Fruit fly (Drosophila melanogaster) whole organism, embryonic: ENCODE results near the gene CG43850.

ENCODE experiments used
- Antp ChIP-seq: fragments of 200-800 bp; sonication (Bioruptor generic); optimal IDR thresholded peaks from 3 replicates; lab custom pipeline; 2016; ENCODE audit warnings: missing biosample characterization, missing genetic modification characterization
- Atf6 ChIP-seq: fragments of 200-800 bp; sonication (Bioruptor generic); IDR thresholded peaks from 2 replicates; pipeline ENCODE4 v1.3.6; 2022; ENCODE audit warnings: missing biosample characterization, missing genetic modification characterization
- CG10431 ChIP-seq: fragments of 200-800 bp; sonication (Bioruptor generic); optimal IDR thresholded peaks from 3 replicates; lab custom pipeline; 2018; ENCODE audit warnings: missing biosample characterization, mild to moderate bottlenecking, missing genetic modification characterization
- CG11085 ChIP-seq: fragments of 200-800 bp; sonication (Bioruptor generic); IDR thresholded peaks from 2 replicates; pipeline ENCODE4 v1.3.6; 2022; ENCODE audit warnings: missing biosample characterization, missing genetic modification characterization
- CG11247 ChIP-seq: fragments of 200-800 bp; sonication (Bioruptor generic); IDR thresholded peaks from 2 replicates; pipeline ENCODE4 v1.3.6; 2022; ENCODE audit warnings: missing biosample characterization, missing genetic modification characterization
- CG11398 ChIP-seq: fragments of 200-800 bp; sonication (Bioruptor generic); optimal IDR thresholded peaks from 2 replicates; lab custom pipeline; 2016; ENCODE audit warnings: missing biosample characterization, missing genetic modification characterization
- CG11560 ChIP-seq: fragments of 200-800 bp; sonication (Bioruptor generic); IDR thresholded peaks from 3 replicates; pipeline ENCODE4 v1.3.6; 2022; ENCODE audit warnings: missing biosample characterization, missing genetic modification characterization
- CG12219 ChIP-seq: fragments of 200-800 bp; sonication (Bioruptor generic); optimal IDR thresholded peaks from 3 replicates; lab custom pipeline; 2018; ENCODE audit warnings: missing biosample characterization, mild to moderate bottlenecking, missing genetic modification characterization
- CG12236 ChIP-seq: fragments of 200-800 bp; sonication (Bioruptor generic); optimal IDR thresholded peaks from 2 replicates; lab custom pipeline; 2016; ENCODE audit warnings: missing biosample characterization, missing genetic modification characterization
- CG15011 ChIP-seq: fragments of 200-800 bp; sonication (Bioruptor generic); optimal IDR thresholded peaks from 3 replicates; lab custom pipeline; 2018; ENCODE audit warnings: missing biosample characterization, mild to moderate bottlenecking, missing genetic modification characterization
- CG15696 ChIP-seq: fragments of 200-800 bp; sonication (Bioruptor generic); optimal IDR thresholded peaks from 2 replicates; lab custom pipeline; 2019; ENCODE audit warnings: missing biosample characterization, mild to moderate bottlenecking, missing genetic modification characterization, moderate library complexity
- CG1603 ChIP-seq: fragments of 200-800 bp; sonication (Bioruptor generic); optimal IDR thresholded peaks from 2 replicates; lab custom pipeline; 2019; ENCODE audit warnings: missing biosample characterization, mild to moderate bottlenecking, missing genetic modification characterization, moderate library complexity
- CG17186 ChIP-seq: fragments of 200-800 bp; sonication (Bioruptor generic); optimal IDR thresholded peaks from 3 replicates; lab custom pipeline; 2017; ENCODE audit warnings: missing biosample characterization, missing genetic modification reagents, missing genetic modification characterization
- CG2116 ChIP-seq: fragments of 200-800 bp; sonication (Bioruptor generic); optimal IDR thresholded peaks from 3 replicates; lab custom pipeline; 2018; ENCODE audit warnings: missing biosample characterization, mild to moderate bottlenecking, missing genetic modification characterization
- CG3281 ChIP-seq: fragments of 200-800 bp; sonication (Bioruptor generic); optimal IDR thresholded peaks from 3 replicates; lab custom pipeline; 2017; ENCODE audit warnings: missing biosample characterization, mild to moderate bottlenecking, missing genetic modification characterization
- CG4424 ChIP-seq: fragments of 200-800 bp; sonication (Bioruptor generic); optimal IDR thresholded peaks from 3 replicates; lab custom pipeline; 2016; ENCODE audit warnings: missing biosample characterization, missing genetic modification characterization
- CG4730 ChIP-seq: fragments of 200-800 bp; sonication (Bioruptor generic); IDR thresholded peaks from 2 replicates; pipeline ENCODE4 v1.3.6; 2022; ENCODE audit warnings: missing biosample characterization, missing genetic modification characterization
- CG6813 ChIP-seq: fragments of 200-800 bp; sonication (Bioruptor generic); optimal IDR thresholded peaks from 2 replicates; lab custom pipeline; 2017; ENCODE audit warnings: missing biosample characterization, missing genetic modification characterization, mild to moderate bottlenecking, moderate library complexity, missing genetic modification reagents
- CG8924 ChIP-seq: fragments of 200-800 bp; optimal IDR thresholded peaks from 3 replicates; lab custom pipeline; 2019; ENCODE audit warnings: missing biosample characterization, mild to moderate bottlenecking, missing genetic modification characterization, moderate library complexity
- CG8944 ChIP-seq: fragments of 200-800 bp; sonication (Bioruptor generic); optimal IDR thresholded peaks from 3 replicates; lab custom pipeline; 2016; ENCODE audit warnings: missing biosample characterization, missing genetic modification characterization
- CG9817 ChIP-seq: fragments of 200-800 bp; sonication (Bioruptor generic); optimal IDR thresholded peaks from 2 replicates; lab custom pipeline; 2018; ENCODE audit warnings: missing biosample characterization, mild to moderate bottlenecking, missing genetic modification characterization, moderate library complexity
- Chrac-16 ChIP-seq: fragments of 200-800 bp; sonication (Bioruptor generic); optimal IDR thresholded peaks from 3 replicates; lab custom pipeline; 2016; ENCODE audit warnings: missing biosample characterization, missing genetic modification characterization
- CoRest ChIP-seq: fragments of 200-800 bp; sonication (Bioruptor generic); optimal IDR thresholded peaks from 3 replicates; lab custom pipeline; 2018; ENCODE audit warnings: missing biosample characterization, mild to moderate bottlenecking, missing genetic modification characterization, moderate library complexity
- CrebB ChIP-seq: fragments of 200-800 bp; sonication (Bioruptor generic); optimal IDR thresholded peaks from 3 replicates; lab custom pipeline; 2018; ENCODE audit warnings: missing biosample characterization, mild to moderate bottlenecking, missing genetic modification characterization
- Dp ChIP-seq: fragments of 200-800 bp; sonication (Bioruptor generic); optimal IDR thresholded peaks from 2 replicates; lab custom pipeline; 2018; ENCODE audit warnings: missing biosample characterization, mild to moderate bottlenecking, missing genetic modification characterization, moderate library complexity
- HLH3B ChIP-seq: fragments of 200-800 bp; sonication (Bioruptor generic); IDR thresholded peaks from 2 replicates; pipeline ENCODE4 v1.3.6; 2022; ENCODE audit warnings: missing biosample characterization, missing genetic modification characterization
- Hmr ChIP-seq: fragments of 200-800 bp; sonication (Bioruptor generic); optimal IDR thresholded peaks from 3 replicates; lab custom pipeline; 2017; ENCODE audit warnings: mild to moderate bottlenecking, missing biosample characterization, missing genetic modification reagents, missing genetic modification characterization
- MESR4 ChIP-seq: fragments of 200-800 bp; sonication (Bioruptor generic); optimal IDR thresholded peaks from 2 replicates; lab custom pipeline; 2018; ENCODE audit warnings: missing biosample characterization, mild to moderate bottlenecking, missing genetic modification characterization, moderate library complexity
- Med ChIP-seq: fragments of 200-800 bp; sonication (Bioruptor generic); peaks from one replicate; lab custom pipeline; 2016; ENCODE audit warnings: missing biosample characterization, missing genetic modification characterization, mild to moderate bottlenecking, inconsistent platforms, moderate library complexity
- Myb ChIP-seq: fragments of 200-800 bp; sonication (Bioruptor generic); optimal IDR thresholded peaks from 2 replicates; lab custom pipeline; 2016; ENCODE audit warnings: missing biosample characterization, missing genetic modification characterization
- Poxn ChIP-seq: fragments of 200-800 bp; sonication (Bioruptor generic); IDR thresholded peaks from 2 replicates; pipeline ENCODE4 v1.3.6; 2022; ENCODE audit warnings: missing biosample characterization, missing genetic modification characterization
- Sox100B ChIP-seq: fragments of 200-800 bp; sonication (Bioruptor generic); optimal IDR thresholded peaks from 3 replicates; lab custom pipeline; 2018; ENCODE audit warnings: missing biosample characterization, mild to moderate bottlenecking, missing genetic modification characterization
- Taf1 ChIP-seq: fragments of 200-800 bp; sonication (Bioruptor generic); IDR thresholded peaks from 2 replicates; pipeline ENCODE4 v1.3.6; 2022; ENCODE audit warnings: missing biosample characterization, missing genetic modification characterization
- ac ChIP-seq: fragments of 200-800 bp; sonication (Bioruptor generic); optimal IDR thresholded peaks from 3 replicates; lab custom pipeline; 2017; ENCODE audit warnings: missing biosample characterization, mild to moderate bottlenecking, missing genetic modification characterization
- aop ChIP-seq: fragments of 200-800 bp; sonication (Bioruptor generic); IDR thresholded peaks from 2 replicates; pipeline ENCODE4 v1.3.6; 2022; ENCODE audit warnings: missing biosample characterization, missing genetic modification characterization
- cad ChIP-seq: fragments of >200 bp; optimal IDR thresholded peaks from 2 replicates; lab custom pipeline; 2017; ENCODE audit warnings: missing biosample characterization, missing genetic modification characterization
- chif ChIP-seq, 2 experiments: fragments of 200-800 bp; sonication (Bioruptor generic); optimal IDR thresholded peaks; 3 replicates each; lab custom pipeline; 2016; ENCODE audit warnings: missing biosample characterization in 2 of 2, missing genetic modification characterization in 2 of 2
- dysf ChIP-seq: fragments of 200-800 bp; sonication (Bioruptor generic); IDR thresholded peaks from 3 replicates; pipeline ENCODE4 v1.3.6; 2022; ENCODE audit warnings: missing biosample characterization, missing genetic modification characterization
- en ChIP-seq: fragments of 200-800 bp; sonication (Bioruptor generic); optimal IDR thresholded peaks from 2 replicates; lab custom pipeline; 2016; ENCODE audit warnings: missing biosample characterization, missing genetic modification characterization
- fd102C ChIP-seq: fragments of 200-800 bp; sonication (Bioruptor generic); optimal IDR thresholded peaks from 2 replicates; lab custom pipeline; 2018; ENCODE audit warnings: missing biosample characterization, mild to moderate bottlenecking, missing genetic modification characterization, moderate library complexity
- gce ChIP-seq: fragments of 200-800 bp; sonication (Bioruptor generic); IDR thresholded peaks from 3 replicates; pipeline ENCODE4 v1.3.6; 2022; ENCODE audit warnings: missing biosample characterization, missing genetic modification characterization
- gem ChIP-seq: fragments of 200-800 bp; sonication (Bioruptor generic); optimal IDR thresholded peaks from 2 replicates; lab custom pipeline; 2019; ENCODE audit warnings: missing biosample characterization, mild to moderate bottlenecking, missing genetic modification characterization, moderate library complexity
- hb ChIP-seq: fragments of 200-800 bp; sonication (Bioruptor generic); IDR thresholded peaks from 3 replicates; pipeline ENCODE4 v1.3.6; 2022; ENCODE audit warnings: missing biosample characterization, missing genetic modification characterization; ENCODE audit not compliant: partially characterized antibody
- insv ChIP-seq, 2 experiments: fragments of 200-800 bp; sonication (Bioruptor generic); optimal IDR thresholded peaks; 3 replicates each; lab custom pipeline; 2016 to 2018; ENCODE audit warnings: missing biosample characterization in 2 of 2, missing genetic modification characterization in 2 of 2
- lilli ChIP-seq: fragments of 200-800 bp; sonication (Bioruptor generic); optimal IDR thresholded peaks from 3 replicates; lab custom pipeline; 2016; ENCODE audit warnings: missing biosample characterization, missing genetic modification characterization
- nau ChIP-seq: fragments of 200-800 bp; sonication (Bioruptor generic); optimal IDR thresholded peaks from 3 replicates; lab custom pipeline; 2017; ENCODE audit warnings: missing biosample characterization, mild to moderate bottlenecking, missing genetic modification characterization, missing genetic modification reagents
- onecut ChIP-seq: fragments of 200-800 bp; sonication (Bioruptor generic); IDR thresholded peaks from 2 replicates; pipeline ENCODE4 v1.3.6; 2022; ENCODE audit warnings: missing biosample characterization, missing genetic modification characterization
- row ChIP-seq: fragments of 200-800 bp; sonication (Bioruptor generic); IDR thresholded peaks from 3 replicates; pipeline ENCODE4 v1.3.6; 2022; ENCODE audit warnings: missing biosample characterization, missing genetic modification characterization
- sob ChIP-seq: fragments of 200-800 bp; sonication (Bioruptor generic); IDR thresholded peaks from 2 replicates; pipeline ENCODE4 v1.3.6; 2022; ENCODE audit warnings: missing biosample characterization, missing genetic modification characterization
- stc ChIP-seq: fragments of 200-800 bp; sonication (Bioruptor generic); IDR thresholded peaks from 2 replicates; pipeline ENCODE4 v1.3.6; 2022; ENCODE audit warnings: missing biosample characterization, missing genetic modification characterization
- tx ChIP-seq: fragments of 200-800 bp; sonication (Bioruptor generic); optimal IDR thresholded peaks from 2 replicates; lab custom pipeline; 2016; ENCODE audit warnings: missing biosample characterization, missing genetic modification characterization
- z ChIP-seq: fragments of 200-800 bp; sonication (Bioruptor generic); IDR thresholded peaks from 3 replicates; pipeline ENCODE4 v1.3.6; 2022; ENCODE audit warnings: missing biosample characterization, missing genetic modification characterization

CG43850 gene

DNA sequence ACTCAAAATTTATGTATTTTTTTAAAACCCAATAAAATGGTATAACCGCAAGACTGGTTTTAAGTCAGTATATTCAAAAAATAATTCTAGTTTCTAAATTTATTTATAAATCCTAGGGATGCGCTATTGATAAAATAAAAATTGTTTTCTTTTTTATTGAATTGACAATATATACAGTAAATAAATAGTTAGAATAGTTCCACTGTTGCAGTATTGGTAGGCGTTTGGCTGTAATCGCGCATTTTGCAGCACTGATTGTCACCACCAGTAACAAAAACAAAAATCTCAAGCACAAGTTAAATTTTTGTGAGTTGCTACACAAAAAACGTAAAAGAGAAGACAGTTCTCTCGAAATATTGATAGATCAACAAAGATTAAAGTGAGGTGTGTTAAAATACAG, 46.3 kb upstream of the CG43850 start, which contains the start of gene CG31855 (continued):
- TF ChIP-seq CG3281 (GFP tag; lab: Kevin White, UChicago) (peak; percentile 84), CoRest (peak; percentile 78), CG8924 (tag; lab: Kevin White, UChicago) (peak; percentile 82), aop (GFP tag; lab: Robert Waterston, UW) (no peak), tx (GFP tag; lab: Kevin White, UChicago) (peak; percentile 68), nau (GFP tag; lab: Kevin White, UChicago) (peak; percentile 75), en (GFP tag; lab: Kevin White, UChicago) (peak; percentile 23), hb (GFP tag; lab: Robert Waterston, UW) (no peak), CG9817 (tag; lab: Kevin White, UChicago) (peak; percentile 78), gem (tag; lab: Kevin White, UChicago) (peak; percentile 85), Myb (GFP tag; lab: Kevin White, UChicago) (peak; percentile 65), insv (GFP tag; optimal IDR thresholded peaks at IDR 0.05; lab: Kevin White, UChicago) (peak in 1 of 2 experiments; percentile 55), CG11085 (GFP tag; lab: Robert Waterston, UW) (peak; percentile 82), CG10431 (GFP tag; lab: Kevin White, UChicago) (peak; percentile 67), Chrac-16 (GFP tag; lab: Kevin White, UChicago) (peak; percentile 85), CG4730 (GFP tag; lab: Robert Waterston, UW) (peak; percentile 77), z (no peak), cad (GFP tag; lab: Kevin White, UChicago) (no peak), CG11560 (no peak), Dp (GFP tag; lab: Kevin White, UChicago) (peak; percentile 25), CrebB (peak; percentile 67), Med (peak; percentile 95), Poxn (peak; percentile 41; the same call in 1 of the 2 replicates), CG4424 (GFP tag; lab: Kevin White, UChicago) (peak; percentile 86), MESR4 (GFP tag; lab: Kevin White, UChicago) (peak; percentile 75), Antp (GFP tag; lab: Kevin White, UChicago) (peak; percentile 79), CG12236 (GFP tag; lab: Kevin White, UChicago) (no peak), Taf1 (GFP tag; lab: Robert Waterston, UW) (peak; percentile 77), CG15696 (tag; lab: Kevin White, UChicago) (peak; percentile 64), Atf6 (peak; percentile 89), fd102C (GFP tag; lab: Kevin White, UChicago) (peak; percentile 21), CG12219 (GFP tag; lab: Kevin White, UChicago) (peak; percentile 69), CG15011 (GFP tag; lab: Kevin White, UChicago) (peak; percentile 46), stc (GFP tag; lab: Robert Waterston, UW) (peak; percentile 76), CG8944 (GFP tag; lab: Kevin White, UChicago) (peak; percentile 68), chif (GFP tag; optimal IDR thresholded peaks at IDR 0.05; lab: Kevin White, UChicago) (peak; percentile 66 to 73), lilli (GFP tag; lab: Kevin White, UChicago) (peak; percentile 93), CG17186 (GFP tag; lab: Kevin White, UChicago) (peak; percentile 13), Sox100B (GFP tag; lab: Kevin White, UChicago) (peak; percentile 74), Hmr (GFP tag; lab: Kevin White, UChicago) (peak; percentile 85), sob (peak; percentile 95), row (GFP tag; lab: Robert Waterston, UW) (peak; percentile 95), HLH3B (GFP tag; lab: Robert Waterston, UW) (peak; percentile 82), CG2116 (peak; percentile 41), CG11247 (GFP tag; lab: Robert Waterston, UW) (peak; percentile 85), CG6813 (peak; percentile 56), CG11398 (no peak), ac (no peak), onecut (GFP tag; lab: Robert Waterston, UW) (peak; percentile 73), CG1603 (tag; lab: Kevin White, UChicago) (peak; percentile 68), gce (peak; percentile 35; the same call in 1 of the 3 replicates), dysf (GFP tag; lab: Robert Waterston, UW) (peak; percentile 83)
